Worm (Caenorhabditis elegans) whole organism, late embryonic: ENCODE measurements around the gene fbxa-174.

Source experiments
- Y22D7AL.16 ChIP-seq: sonication (generic microtip); optimal IDR thresholded peaks from 2 replicates; lab custom pipeline; 2016; ENCODE audit warnings: missing genetic modification characterization, missing compliant biosample characterization
- che-1 ChIP-seq: sonication (generic microtip); optimal IDR thresholded peaks from 2 replicates; lab custom pipeline; 2016; ENCODE audit warnings: mild to moderate bottlenecking, missing genetic modification characterization, missing compliant biosample characterization
- fkh-10 ChIP-seq: fragments of 150-350 bp; optimal IDR thresholded peaks from 2 replicates; lab custom pipeline; 2014; ENCODE audit warnings: missing biosample characterization, missing genetic modification reagents, missing genetic modification characterization
- nhr-232 ChIP-seq: sonication (generic microtip); optimal IDR thresholded peaks from 2 replicates; lab custom pipeline; 2016; ENCODE audit warnings: missing genetic modification characterization, missing compliant biosample characterization
- pat-9 ChIP-seq: fragments of 200-800 bp; sonication (Bioruptor generic); optimal IDR thresholded peaks from 2 replicates; lab custom pipeline; 2018; ENCODE audit warnings: mild to moderate bottlenecking, missing genetic modification characterization, moderate library complexity, missing compliant biosample characterization
- pqm-1 ChIP-seq: sonication (generic microtip); optimal IDR thresholded peaks from 2 replicates; lab custom pipeline; 2016; ENCODE audit warnings: missing genetic modification characterization, missing compliant biosample characterization
- pros-1 ChIP-seq: fragments of 150-350 bp; optimal IDR thresholded peaks from 2 replicates; lab custom pipeline; 2014; ENCODE audit warnings: missing biosample characterization, missing genetic modification reagents, missing genetic modification characterization
- syd-9 ChIP-seq: sonication (generic microtip); optimal IDR thresholded peaks from 2 replicates; lab custom pipeline; 2016; ENCODE audit warnings: mild to moderate bottlenecking, missing genetic modification characterization, moderate library complexity, missing compliant biosample characterization
- zip-5 ChIP-seq: sonication (generic microtip); optimal IDR thresholded peaks from 2 replicates; lab custom pipeline; 2016; ENCODE audit warnings: missing genetic modification characterization, missing compliant biosample characterization

DNA sequence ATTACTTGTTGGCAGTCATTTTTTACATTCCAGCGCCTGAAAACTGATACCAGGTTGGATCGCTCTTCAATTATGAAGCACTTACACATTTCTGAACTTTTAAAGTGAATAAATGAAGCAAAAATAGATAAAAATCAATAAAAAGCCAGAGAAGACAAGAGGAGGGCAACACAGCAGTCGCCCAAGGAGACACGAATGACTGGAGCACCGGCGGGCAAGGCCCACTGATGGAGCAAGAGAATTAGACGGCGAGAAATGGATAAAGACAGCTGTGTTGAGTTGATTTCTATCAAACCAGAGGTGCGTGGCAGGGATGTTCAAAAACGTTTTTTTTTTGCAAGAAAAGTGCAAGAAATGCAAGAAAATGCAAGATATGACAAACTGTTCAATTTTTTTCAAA is 19.0 kb downstream of the fbxa-174 start:
- TF ChIP-seq pqm-1 (tag; lab: Kevin White, UChicago) (no peak), zip-5 (tag; lab: Kevin White, UChicago) (no peak), nhr-232 (tag; lab: Kevin White, UChicago) (no peak), che-1 (tag; lab: Kevin White, UChicago) (no peak), pat-9 (no peak), Y22D7AL.16 (tag; lab: Kevin White, UChicago) (no peak), syd-9 (tag; lab: Kevin White, UChicago) (no peak), pros-1 (tag; lab: Kevin White, UChicago) (no peak), fkh-10 (GFP tag; lab: Kevin White, UChicago) (no peak)
